Worm (Caenorhabditis elegans) whole organism, L3 larva: ENCODE data around the gene pus-1.

ENCODE experiments used
- R02D3.7 ChIP-seq: fragments of 150-350 bp; optimal IDR thresholded peaks from 2 replicates; lab custom pipeline; 2014; ENCODE audit warnings: missing biosample characterization, missing genetic modification characterization
- ceh-9 ChIP-seq: sonication (generic microtip); optimal IDR thresholded peaks from 2 replicates; lab custom pipeline; 2018; ENCODE audit warnings: missing biosample characterization, missing genetic modification characterization
- fkh-10 ChIP-seq: sonication (generic microtip); optimal IDR thresholded peaks from 2 replicates; lab custom pipeline; 2017; ENCODE audit warnings: missing biosample characterization, missing genetic modification reagents, missing genetic modification characterization
- jun-1 ChIP-seq: fragments of 150-350 bp; optimal IDR thresholded peaks from 2 replicates; lab custom pipeline; 2014; ENCODE audit warnings: missing biosample characterization, missing genetic modification reagents, missing genetic modification characterization
- nhr-25 ChIP-seq: sonication (generic microtip); optimal IDR thresholded peaks from 2 replicates; lab custom pipeline; 2017; ENCODE audit warnings: missing biosample characterization, missing genetic modification characterization
- nhr-28 ChIP-seq: fragments of 150-350 bp; optimal IDR thresholded peaks from 2 replicates; lab custom pipeline; 2014; ENCODE audit warnings: missing biosample characterization, missing genetic modification characterization
- tbx-2 ChIP-seq: sonication (generic microtip); optimal IDR thresholded peaks from 2 replicates; lab custom pipeline; 2016; ENCODE audit warnings: mild to moderate bottlenecking, missing genetic modification characterization, missing compliant biosample characterization

DNA sequence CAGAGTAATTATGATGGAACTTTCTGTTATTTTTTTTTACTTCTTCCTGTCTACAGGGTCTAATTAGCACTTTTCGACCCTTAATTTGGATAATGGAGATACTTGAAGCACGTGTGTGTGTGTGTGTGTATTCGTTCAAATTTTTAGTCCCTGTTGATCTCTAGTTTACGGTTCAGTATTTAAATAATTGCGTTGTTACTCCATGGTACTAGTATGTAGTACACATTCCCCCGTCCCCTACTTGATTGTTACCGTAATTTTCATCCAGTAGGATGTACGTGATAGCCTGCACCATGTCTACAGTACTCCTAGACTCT, 15.5 kb downstream of the pus-1 start:
- TF ChIP-seq ceh-9 (tag; lab: Kevin White, UChicago), result no peak
- TF ChIP-seq jun-1, result no peak
- no peak for TF ChIP-seq R02D3.7 (tag; lab: Kevin White, UChicago)
- no peak for TF ChIP-seq fkh-10 (GFP tag; lab: Kevin White, UChicago)
- no peak for TF ChIP-seq nhr-25 (tag; lab: Kevin White, UChicago)
- TF ChIP-seq tbx-2, result no peak
- no peak for TF ChIP-seq nhr-28
